Worm (Caenorhabditis elegans) whole organism, L4 larva: ENCODE data around the gene arrd-24.
A peak's percentile ranks its signal among the peaks of the same experiment; 100 is the strongest.

Experiments
- F10B5.3 ChIP-seq: sonication (generic microtip); optimal IDR thresholded peaks from 2 replicates; lab custom pipeline; 2016; ENCODE audit warnings: mild to moderate bottlenecking, missing genetic modification characterization, missing compliant biosample characterization
- F26F4.8 ChIP-seq: fragments of 200-800 bp; sonication (Bioruptor generic); conservative IDR thresholded peaks from 2 replicates; pipeline ENCODE4 v1.3.6; 2022; ENCODE audit warnings: missing genetic modification characterization, missing compliant biosample characterization
- F37D6.2 ChIP-seq: sonication (generic microtip); optimal IDR thresholded peaks from 2 replicates; lab custom pipeline; 2016; ENCODE audit warnings: mild to moderate bottlenecking, missing genetic modification characterization, missing compliant biosample characterization
- R02D3.7 ChIP-seq: fragments of 150-350 bp; sonication (generic microtip); optimal IDR thresholded peaks from 3 replicates; lab custom pipeline; 2014; ENCODE audit warnings: missing biosample characterization, missing genetic modification characterization
- T20F7.1 ChIP-seq: fragments of 200-800 bp; sonication (Bioruptor generic); optimal IDR thresholded peaks from 2 replicates; lab custom pipeline; 2018; ENCODE audit warnings: mild to moderate bottlenecking, missing genetic modification characterization, missing compliant biosample characterization
- Y5F2A.4 ChIP-seq: fragments of 200-800 bp; sonication (Bioruptor generic); optimal IDR thresholded peaks from 2 replicates; lab custom pipeline; 2018; ENCODE audit warnings: mild to moderate bottlenecking, missing genetic modification characterization, missing compliant biosample characterization
- ZK546.5 ChIP-seq, 2 experiments: sonication (generic microtip); optimal IDR thresholded peaks; 2 replicates each; lab custom pipeline; 2017; ENCODE audit warnings: missing biosample characterization in 2 of 2, missing genetic modification characterization in 2 of 2
- ama-1 ChIP-seq: fragments of 150-350 bp; optimal IDR thresholded peaks from 2 replicates; lab custom pipeline; 2014; ENCODE audit warnings: inconsistent platforms, mixed read lengths
- attf-4 ChIP-seq: sonication (generic microtip); optimal IDR thresholded peaks from 3 replicates; lab custom pipeline; 2017; ENCODE audit warnings: missing biosample characterization, missing genetic modification characterization
- ceh-20 ChIP-seq: fragments of 200-800 bp; sonication (Bioruptor generic); IDR thresholded peaks from 2 replicates; pipeline ENCODE4 v1.3.6; 2022; ENCODE audit warnings: missing genetic modification reagents, missing genetic modification characterization, missing compliant biosample characterization
- ceh-32 ChIP-seq: sonication (generic microtip); optimal IDR thresholded peaks from 2 replicates; lab custom pipeline; 2016; ENCODE audit warnings: mild to moderate bottlenecking, missing genetic modification characterization, missing compliant biosample characterization; ENCODE audit not compliant: poor library complexity
- ceh-44 ChIP-seq: fragments of 200-800 bp; sonication (Bioruptor generic); IDR thresholded peaks from 2 replicates; pipeline ENCODE4 v1.3.6; 2022; ENCODE audit warnings: missing genetic modification reagents, missing genetic modification characterization, missing compliant biosample characterization
- ceh-62 ChIP-seq: sonication (generic microtip); optimal IDR thresholded peaks from 2 replicates; lab custom pipeline; 2017; ENCODE audit warnings: missing biosample characterization, missing genetic modification characterization
- ceh-82 ChIP-seq: sonication (generic microtip); optimal IDR thresholded peaks from 2 replicates; lab custom pipeline; 2017; ENCODE audit warnings: missing biosample characterization, missing genetic modification characterization
- ces-1 ChIP-seq: fragments of 150-350 bp; sonication (generic microtip); optimal IDR thresholded peaks from 4 replicates; lab custom pipeline; 2014; ENCODE audit warnings: missing biosample characterization, missing genetic modification reagents, missing genetic modification characterization
- daf-12 ChIP-seq: fragments of 150-350 bp; optimal IDR thresholded peaks from 2 replicates; lab custom pipeline; 2014; ENCODE audit warnings: missing biosample characterization, missing genetic modification reagents, missing genetic modification characterization
- daf-16 ChIP-seq, 3 experiments: sonication (generic microtip); optimal IDR thresholded peaks; 2 replicates each; lab custom pipeline; 2016 to 2017; ENCODE audit warnings: missing genetic modification characterization in 3 of 3, missing genetic modification reagents in 3 of 3, mild to moderate bottlenecking in 2 of 3, missing compliant biosample characterization in 2 of 3, missing biosample characterization in 1 of 3, moderate library complexity in 1 of 3
- daf-19 ChIP-seq: fragments of 200-800 bp; sonication (Bioruptor generic); conservative IDR thresholded peaks from 2 replicates; pipeline ENCODE4 v1.3.6; 2022; ENCODE audit warnings: missing genetic modification characterization, missing compliant biosample characterization
- dmd-8 ChIP-seq: fragments of 200-800 bp; sonication (Bioruptor generic); IDR thresholded peaks from 2 replicates; pipeline ENCODE4 v1.3.6; 2022; ENCODE audit warnings: missing genetic modification characterization, missing compliant biosample characterization
- dmd-9 ChIP-seq: fragments of 200-800 bp; sonication (Bioruptor generic); IDR thresholded peaks from 2 replicates; pipeline ENCODE4 v1.3.6; 2022; ENCODE audit warnings: missing genetic modification reagents, missing genetic modification characterization, missing compliant biosample characterization
- dpl-1 ChIP-seq: fragments of 150-350 bp; optimal IDR thresholded peaks from 2 replicates; lab custom pipeline; 2014; ENCODE audit warnings: missing biosample characterization, missing genetic modification reagents, missing genetic modification characterization
- duxl-1 ChIP-seq: sonication (generic microtip); optimal IDR thresholded peaks from 2 replicates; lab custom pipeline; 2016; ENCODE audit warnings: mild to moderate bottlenecking, missing genetic modification characterization, moderate library complexity, missing compliant biosample characterization; ENCODE audit not compliant: poor library complexity
- dve-1 ChIP-seq: sonication (generic microtip); optimal IDR thresholded peaks from 2 replicates; lab custom pipeline; 2017; ENCODE audit warnings: antibody characterized with exemption, mild to moderate bottlenecking, missing genetic modification characterization, missing compliant biosample characterization; ENCODE audit not compliant: insufficient read depth
- fkh-10 ChIP-seq: fragments of 150-350 bp; optimal IDR thresholded peaks from 2 replicates; lab custom pipeline; 2014; ENCODE audit warnings: missing biosample characterization, missing genetic modification reagents, missing genetic modification characterization
- hlh-30 ChIP-seq: sonication (generic microtip); optimal IDR thresholded peaks from 2 replicates; lab custom pipeline; 2017; ENCODE audit warnings: antibody characterized with exemption, mild to moderate bottlenecking, missing genetic modification characterization, missing compliant biosample characterization; ENCODE audit not compliant: insufficient read depth
- hmg-1.1 ChIP-seq: fragments of 200-800 bp; sonication (Bioruptor generic); IDR thresholded peaks from 2 replicates; pipeline ENCODE4 v1.3.6; 2022; ENCODE audit warnings: missing genetic modification reagents, missing genetic modification characterization, missing compliant biosample characterization
- lin-1 ChIP-seq: fragments of 200-800 bp; sonication (Bioruptor generic); IDR thresholded peaks from 2 replicates; pipeline ENCODE4 v1.3.6; 2022; ENCODE audit warnings: missing genetic modification reagents, missing genetic modification characterization, missing compliant biosample characterization
- lin-13 ChIP-seq: fragments of 150-350 bp; optimal IDR thresholded peaks from 2 replicates; lab custom pipeline; 2014; ENCODE audit warnings: missing biosample characterization, missing genetic modification reagents, missing genetic modification characterization
- lin-38 ChIP-seq: fragments of 200-800 bp; sonication (Bioruptor generic); IDR thresholded peaks from 2 replicates; pipeline ENCODE4 v1.3.6; 2022; ENCODE audit warnings: missing genetic modification reagents, missing genetic modification characterization, missing compliant biosample characterization
- lir-3 ChIP-seq: sonication (generic microtip); optimal IDR thresholded peaks from 2 replicates; lab custom pipeline; 2016; ENCODE audit warnings: mild to moderate bottlenecking, missing genetic modification characterization, missing compliant biosample characterization
- madf-5 ChIP-seq, 2 experiments: fragments of 200-800 bp; sonication (Bioruptor generic); IDR thresholded peaks; 2 replicates each; pipeline ENCODE4 v1.3.6; 2022; ENCODE audit warnings: missing compliant biosample characterization in 2 of 2, missing genetic modification characterization in 2 of 2
- mdl-1 ChIP-seq, 2 experiments: fragments of 150-350 bp in 1 of 2; sonication (generic microtip) in 1 of 2; optimal IDR thresholded peaks; 2 replicates each; lab custom pipeline; 2014 to 2017; ENCODE audit warnings: missing biosample characterization in 2 of 2, missing genetic modification characterization in 2 of 2
- mep-1 ChIP-seq: fragments of 150-350 bp; sonication (generic microtip); optimal IDR thresholded peaks from 3 replicates; lab custom pipeline; 2014; ENCODE audit warnings: missing biosample characterization, missing genetic modification characterization
- mxl-2 ChIP-seq: fragments of 200-800 bp; sonication (Bioruptor generic); conservative IDR thresholded peaks from 2 replicates; pipeline ENCODE4 v1.3.6; 2022; ENCODE audit warnings: missing genetic modification reagents, missing genetic modification characterization, missing compliant biosample characterization
- nhr-111 ChIP-seq: fragments of 200-800 bp; sonication (Bioruptor generic); optimal IDR thresholded peaks from 2 replicates; lab custom pipeline; 2018; ENCODE audit warnings: mild to moderate bottlenecking, missing genetic modification characterization, missing compliant biosample characterization
- nhr-25 ChIP-seq: sonication (generic microtip); optimal IDR thresholded peaks from 2 replicates; lab custom pipeline; 2017; ENCODE audit warnings: missing genetic modification characterization, mild to moderate bottlenecking, missing compliant biosample characterization, antibody characterized with exemption, moderate library complexity, borderline replicate concordance; ENCODE audit not compliant: insufficient read depth
- nhr-28 ChIP-seq: fragments of 150-350 bp; optimal IDR thresholded peaks from 2 replicates; lab custom pipeline; 2014; ENCODE audit warnings: missing biosample characterization, missing genetic modification characterization
- nhr-42 ChIP-seq: fragments of 200-800 bp; sonication (Bioruptor generic); IDR thresholded peaks from 2 replicates; pipeline ENCODE4 v1.3.6; 2022; ENCODE audit warnings: missing genetic modification characterization, missing compliant biosample characterization
- nhr-48 ChIP-seq: sonication (generic microtip); optimal IDR thresholded peaks from 2 replicates; lab custom pipeline; 2016; ENCODE audit warnings: mild to moderate bottlenecking, missing genetic modification characterization, missing compliant biosample characterization
- nhr-6 ChIP-seq: fragments of 150-350 bp; optimal IDR thresholded peaks from 2 replicates; lab custom pipeline; 2014; ENCODE audit warnings: missing biosample characterization, missing genetic modification characterization
- nhr-76 ChIP-seq: fragments of 150-350 bp; optimal IDR thresholded peaks from 2 replicates; lab custom pipeline; 2014; ENCODE audit warnings: missing biosample characterization, missing genetic modification characterization
- nhr-77 ChIP-seq: fragments of 150-350 bp; optimal IDR thresholded peaks from 2 replicates; lab custom pipeline; 2014; ENCODE audit warnings: missing biosample characterization, missing genetic modification characterization
- rbr-2 ChIP-seq: sonication (generic microtip); optimal IDR thresholded peaks from 2 replicates; lab custom pipeline; 2016; ENCODE audit warnings: missing genotype, missing genetic modification characterization, missing compliant biosample characterization
- skn-1 ChIP-seq: fragments of 150-350 bp; optimal IDR thresholded peaks from 2 replicates; lab custom pipeline; 2014; ENCODE audit warnings: missing biosample characterization, missing genetic modification characterization
- snpc-1.2 ChIP-seq: fragments of 200-800 bp; sonication (Bioruptor generic); IDR thresholded peaks from 2 replicates; pipeline ENCODE4 v1.3.6; 2022; ENCODE audit warnings: missing genetic modification reagents, missing genetic modification characterization, missing compliant biosample characterization
- snpc-4 ChIP-seq: fragments of 150-350 bp; optimal IDR thresholded peaks from 2 replicates; lab custom pipeline; 2014; ENCODE audit warnings: missing biosample characterization, missing genetic modification characterization
- spr-3 ChIP-seq: fragments of 200-800 bp; sonication (Bioruptor generic); optimal IDR thresholded peaks from 2 replicates; lab custom pipeline; 2018; ENCODE audit warnings: mild to moderate bottlenecking, missing genetic modification characterization, missing compliant biosample characterization
- tag-97 ChIP-seq: fragments of 200-800 bp; sonication (Bioruptor generic); IDR thresholded peaks from 2 replicates; pipeline ENCODE4 v1.3.6; 2022; ENCODE audit warnings: missing genetic modification characterization, missing compliant biosample characterization
- unc-130 ChIP-seq: sonication (generic microtip); optimal IDR thresholded peaks from 2 replicates; lab custom pipeline; 2016; ENCODE audit warnings: missing genetic modification reagents, missing genetic modification characterization, missing compliant biosample characterization
- zfp-2 ChIP-seq: sonication (generic microtip); optimal IDR thresholded peaks from 2 replicates; lab custom pipeline; 2016; ENCODE audit warnings: mild to moderate bottlenecking, missing genetic modification characterization, missing compliant biosample characterization
- ztf-11 ChIP-seq: fragments of 150-350 bp; optimal IDR thresholded peaks from 2 replicates; lab custom pipeline; 2014; ENCODE audit warnings: missing biosample characterization, missing genetic modification characterization

Gene arrd-24

ce11 chrX:14015808-14016207, 35.5 kb upstream of the arrd-24 start (continued):
- TF ChIP-seq mep-1 (tag; lab: Kevin White, UChicago) (peak; percentile 90), Y5F2A.4 (GFP tag; lab: Kevin White, UChicago) (peak; percentile 68), ceh-44 (GFP tag; lab: Robert Waterston, UW) (no peak), daf-16 (GFP tag; optimal IDR thresholded peaks at IDR 0.05; lab: Kevin White, UChicago) (peak; percentile 66 to 73), daf-16 (tag; optimal IDR thresholded peaks at IDR 0.05; lab: Kevin White, UChicago) (peak; percentile 73), ama-1 (lab: Kevin White, UChicago) (no peak), nhr-111 (GFP tag; lab: Kevin White, UChicago) (no peak), mdl-1 (tag; optimal IDR thresholded peaks at IDR 0.05; lab: Kevin White, UChicago) (peak in 1 of 2 experiments; percentile 48), duxl-1 (peak; percentile 74), ceh-20 (GFP tag; lab: Robert Waterston, UW) (peak; percentile 84), dpl-1 (GFP tag; lab: Kevin White, UChicago) (peak; percentile 48), R02D3.7 (tag; lab: Kevin White, UChicago) (no peak), daf-12 (no peak), snpc-1.2 (GFP tag; lab: Robert Waterston, UW) (peak; percentile 90), hmg-1.1 (peak; percentile 96), nhr-77 (tag; lab: Kevin White, UChicago) (peak; percentile 79), nhr-42 (GFP tag; lab: Robert Waterston, UW) (peak; percentile 73), lin-13 (GFP tag; lab: Kevin White, UChicago) (peak; percentile 68), F10B5.3 (tag; lab: Kevin White, UChicago) (peak; percentile 46), lin-38 (GFP tag; lab: Robert Waterston, UW) (peak; percentile 77), T20F7.1 (GFP tag; lab: Kevin White, UChicago) (peak; percentile 58), nhr-28 (tag; lab: Kevin White, UChicago) (peak; percentile 58), dmd-8 (GFP tag; lab: Robert Waterston, UW) (peak; percentile 91), tag-97 (GFP tag; lab: Robert Waterston, UW) (no peak), lir-3 (tag; lab: Kevin White, UChicago) (peak; percentile 78), dve-1 (tag; lab: Kevin White, UChicago) (peak; percentile 77), ceh-82 (tag; lab: Kevin White, UChicago) (no peak), hlh-30 (tag; lab: Kevin White, UChicago) (peak; percentile 66), nhr-48 (peak; percentile 65), nhr-76 (tag; lab: Kevin White, UChicago) (no peak), unc-130 (GFP tag; lab: Kevin White, UChicago) (peak; percentile 70), ceh-32 (peak; percentile 18), mxl-2 (GFP tag; lab: Robert Waterston, UW) (0 out of 2 replicates have a peak, but pooled peaks have one; percentile 58), attf-4 (tag; lab: Kevin White, UChicago) (no peak), spr-3 (GFP tag; lab: Kevin White, UChicago) (no peak), rbr-2 (peak; percentile 72), ceh-62 (tag; lab: Kevin White, UChicago) (no peak), madf-5 (GFP tag; IDR thresholded peaks at IDR 0.05; lab: Robert Waterston, UW) (peak; percentile 75 to 80; a peak in 2 of 4 replicates), nhr-25 (tag; lab: Kevin White, UChicago) (peak; percentile 3), fkh-10 (GFP tag; lab: Kevin White, UChicago) (peak; percentile 53), lin-1 (GFP tag; lab: Robert Waterston, UW) (peak; percentile 80), F37D6.2 (peak; percentile 62), zfp-2 (tag; lab: Kevin White, UChicago) (peak; percentile 70), F26F4.8 (GFP tag; lab: Robert Waterston, UW) (no peak), ztf-11 (no peak), ZK546.5 (tag; optimal IDR thresholded peaks at IDR 0.05; lab: Kevin White, UChicago) (no peak), snpc-4 (tag; lab: Kevin White, UChicago) (no peak), skn-1 (tag; lab: Kevin White, UChicago) (no peak), daf-19 (GFP tag; lab: Robert Waterston, UW) (peak; percentile 94), ces-1 (peak; percentile 8), nhr-6 (tag; lab: Kevin White, UChicago) (peak; percentile 27), dmd-9 (GFP tag; lab: Robert Waterston, UW) (0 out of 2 replicates have a peak, but pooled peaks have one; percentile 57)
